Fruit fly (Drosophila melanogaster) whole organism, embryonic: ENCODE measurements around the gene CG7943.

Experiments
- CG10543 ChIP-seq: fragments of 200-800 bp; sonication (Bioruptor generic); optimal IDR thresholded peaks from 3 replicates; lab custom pipeline; 2017; ENCODE audit warnings: missing biosample characterization, mild to moderate bottlenecking, missing genetic modification characterization, moderate library complexity
- CG14050 ChIP-seq: fragments of 200-800 bp; sonication (Bioruptor generic); IDR thresholded peaks from 3 replicates; pipeline ENCODE4 v1.3.6; 2022; ENCODE audit warnings: missing biosample characterization, missing genetic modification characterization
- CG14667 ChIP-seq: fragments of 200-800 bp; sonication (Bioruptor generic); IDR thresholded peaks from 2 replicates; pipeline ENCODE4 v1.3.6; 2022; ENCODE audit warnings: missing biosample characterization, missing genetic modification characterization
- CG15011 ChIP-seq: fragments of 200-800 bp; sonication (Bioruptor generic); optimal IDR thresholded peaks from 3 replicates; lab custom pipeline; 2018; ENCODE audit warnings: missing biosample characterization, mild to moderate bottlenecking, missing genetic modification characterization
- CG15269 ChIP-seq: fragments of 200-800 bp; sonication (Bioruptor generic); optimal IDR thresholded peaks from 2 replicates; lab custom pipeline; 2018; ENCODE audit warnings: missing biosample characterization, mild to moderate bottlenecking, missing genetic modification characterization, moderate library complexity
- CG18599 ChIP-seq: fragments of 200-800 bp; sonication (Bioruptor generic); optimal IDR thresholded peaks from 3 replicates; lab custom pipeline; 2017; ENCODE audit warnings: missing biosample characterization, missing genetic modification characterization, mild to moderate bottlenecking, moderate library complexity, missing genetic modification reagents
- CG4404 ChIP-seq: fragments of 200-800 bp; sonication (Bioruptor generic); IDR thresholded peaks from 2 replicates; pipeline ENCODE4 v1.3.6; 2022; ENCODE audit warnings: missing biosample characterization, missing genetic modification characterization
- CG4820 ChIP-seq: fragments of 200-800 bp; sonication (Bioruptor generic); optimal IDR thresholded peaks from 3 replicates; lab custom pipeline; 2016; ENCODE audit warnings: missing biosample characterization, missing genetic modification characterization
- CG5245 ChIP-seq: fragments of 200-800 bp; sonication (Bioruptor generic); optimal IDR thresholded peaks from 3 replicates; lab custom pipeline; 2016; ENCODE audit warnings: missing biosample characterization, missing genetic modification characterization
- CG7271 ChIP-seq: fragments of 200-800 bp; sonication (Bioruptor generic); optimal IDR thresholded peaks from 2 replicates; lab custom pipeline; 2018; ENCODE audit warnings: missing biosample characterization, mild to moderate bottlenecking, missing genetic modification characterization, moderate library complexity
- CG7556 ChIP-seq: fragments of 200-800 bp; sonication (Bioruptor generic); optimal IDR thresholded peaks from 2 replicates; lab custom pipeline; 2017; ENCODE audit warnings: missing biosample characterization, mild to moderate bottlenecking, missing genetic modification characterization
- CG7745 ChIP-seq: fragments of 200-800 bp; sonication (Bioruptor generic); optimal IDR thresholded peaks from 2 replicates; lab custom pipeline; 2018; ENCODE audit warnings: missing biosample characterization, mild to moderate bottlenecking, missing genetic modification characterization, moderate library complexity
- CG8359 ChIP-seq: fragments of 200-800 bp; sonication (Bioruptor generic); optimal IDR thresholded peaks from 2 replicates; lab custom pipeline; 2017; ENCODE audit warnings: missing biosample characterization, mild to moderate bottlenecking, missing genetic modification characterization, borderline replicate concordance
- Dbx ChIP-seq: fragments of 200-800 bp; sonication (Bioruptor generic); IDR thresholded peaks from 3 replicates; pipeline ENCODE4 v1.3.6; 2022; ENCODE audit warnings: missing biosample characterization, missing genetic modification characterization
- Doc3 ChIP-seq: fragments of 200-800 bp; sonication (Bioruptor generic); IDR thresholded peaks from 3 replicates; pipeline ENCODE4 v1.3.6; 2022; ENCODE audit warnings: missing biosample characterization, missing genetic modification characterization; ENCODE audit not compliant: partially characterized antibody
- E2f2 ChIP-seq: fragments of 200-800 bp; sonication (Bioruptor generic); IDR thresholded peaks from 2 replicates; pipeline ENCODE4 v1.3.6; 2022; ENCODE audit warnings: missing biosample characterization, missing genetic modification characterization
- GATAe ChIP-seq: fragments of 200-800 bp; sonication (Bioruptor generic); conservative IDR thresholded peaks from 2 replicates; pipeline ENCODE4 v1.3.6; 2022; ENCODE audit warnings: missing biosample characterization, missing genetic modification characterization
- Gug ChIP-seq: fragments of 200-800 bp; sonication (Bioruptor generic); IDR thresholded peaks from 4 replicates; pipeline ENCODE4 v1.3.6; 2022; ENCODE audit warnings: missing biosample characterization, missing genetic modification characterization
- HmgD ChIP-seq: fragments of 200-800 bp; sonication (Bioruptor generic); optimal IDR thresholded peaks from 3 replicates; lab custom pipeline; 2016; ENCODE audit warnings: missing biosample characterization, missing genetic modification characterization
- Hr78 ChIP-seq, 2 experiments: fragments of 200-800 bp in 1 of 2; fragments of >200 bp in 1 of 2; sonication (Bioruptor generic) in 1 of 2; optimal IDR thresholded peaks; 2 replicates each; lab custom pipeline; 2017 to 2019; ENCODE audit warnings: missing biosample characterization in 2 of 2, missing genetic modification characterization in 2 of 2, mild to moderate bottlenecking in 1 of 2, moderate library complexity in 1 of 2
- Max ChIP-seq: fragments of 200-800 bp; sonication (Bioruptor generic); optimal IDR thresholded peaks from 2 replicates; lab custom pipeline; 2016; ENCODE audit warnings: missing biosample characterization, mild to moderate bottlenecking, missing genetic modification characterization
- Nf-YA ChIP-seq: fragments of 200-800 bp; sonication (Bioruptor generic); IDR thresholded peaks from 2 replicates; pipeline ENCODE4 v1.3.6; 2022; ENCODE audit warnings: missing biosample characterization, missing genetic modification characterization
- Ptx1 ChIP-seq: fragments of 200-800 bp; sonication (Bioruptor generic); IDR thresholded peaks from 2 replicates; pipeline ENCODE4 v1.3.6; 2022; ENCODE audit warnings: missing biosample characterization, missing genetic modification characterization
- TFAM ChIP-seq: fragments of 200-800 bp; sonication (Bioruptor generic); optimal IDR thresholded peaks from 2 replicates; lab custom pipeline; 2017; ENCODE audit warnings: missing biosample characterization, missing genetic modification characterization, inconsistent platforms
- Vsx1 ChIP-seq: fragments of 200-800 bp; sonication (Bioruptor generic); optimal IDR thresholded peaks from 2 replicates; lab custom pipeline; 2017; ENCODE audit warnings: missing biosample characterization, mild to moderate bottlenecking, missing genetic modification characterization, missing genetic modification reagents
- YL-1 ChIP-seq: fragments of 200-800 bp; sonication (Bioruptor generic); optimal IDR thresholded peaks from 3 replicates; lab custom pipeline; 2017; ENCODE audit warnings: missing biosample characterization, mild to moderate bottlenecking, missing genetic modification characterization
- bowl ChIP-seq: fragments of 200-800 bp; sonication (Bioruptor generic); IDR thresholded peaks from 2 replicates; pipeline ENCODE4 v1.3.6; 2022; ENCODE audit warnings: missing biosample characterization, missing genetic modification characterization
- caup ChIP-seq: fragments of 200-800 bp; sonication (Bioruptor generic); optimal IDR thresholded peaks from 3 replicates; lab custom pipeline; 2017; ENCODE audit warnings: missing biosample characterization, mild to moderate bottlenecking, missing genetic modification characterization, moderate library complexity; ENCODE audit not compliant: severe bottlenecking
- crc ChIP-seq: fragments of 200-800 bp; sonication (Bioruptor generic); optimal IDR thresholded peaks from 2 replicates; lab custom pipeline; 2016; ENCODE audit warnings: missing biosample characterization, missing genetic modification characterization
- en ChIP-seq: fragments of 200-800 bp; sonication (Bioruptor generic); optimal IDR thresholded peaks from 2 replicates; lab custom pipeline; 2016; ENCODE audit warnings: missing biosample characterization, missing genetic modification characterization
- ftz-f1 ChIP-seq: fragments of 200-800 bp; sonication (Bioruptor generic); optimal IDR thresholded peaks from 2 replicates; lab custom pipeline; 2016; ENCODE audit warnings: missing biosample characterization, missing genetic modification characterization
- gem ChIP-seq: fragments of 200-800 bp; sonication (Bioruptor generic); optimal IDR thresholded peaks from 2 replicates; lab custom pipeline; 2019; ENCODE audit warnings: missing biosample characterization, mild to moderate bottlenecking, missing genetic modification characterization, moderate library complexity
- jumu ChIP-seq: fragments of 200-800 bp; sonication (Bioruptor generic); optimal IDR thresholded peaks from 3 replicates; lab custom pipeline; 2016; ENCODE audit warnings: missing biosample characterization, missing genetic modification characterization
- kah ChIP-seq: fragments of 200-800 bp; sonication (Bioruptor generic); optimal IDR thresholded peaks from 2 replicates; lab custom pipeline; 2018; ENCODE audit warnings: missing biosample characterization, mild to moderate bottlenecking, missing genetic modification characterization
- kay ChIP-seq: fragments of 200-800 bp; sonication (Bioruptor generic); optimal IDR thresholded peaks from 2 replicates; lab custom pipeline; 2016; ENCODE audit warnings: missing biosample characterization, missing genetic modification characterization
- lab ChIP-seq: fragments of 200-800 bp; sonication (Bioruptor generic); optimal IDR thresholded peaks from 3 replicates; lab custom pipeline; 2017; ENCODE audit warnings: missing biosample characterization, missing genetic modification characterization, mild to moderate bottlenecking, moderate library complexity, missing genetic modification reagents
- lilli ChIP-seq: fragments of 200-800 bp; sonication (Bioruptor generic); optimal IDR thresholded peaks from 3 replicates; lab custom pipeline; 2016; ENCODE audit warnings: missing biosample characterization, missing genetic modification characterization
- lola ChIP-seq, 3 experiments: fragments of >200 bp in 2 of 3; fragments of 200-800 bp in 1 of 3; sonication (Bioruptor generic) in 1 of 3; optimal IDR thresholded peaks; 2 replicates each; lab custom pipeline; 2017 to 2019; ENCODE audit warnings: missing biosample characterization in 3 of 3, missing genetic modification characterization in 3 of 3, mild to moderate bottlenecking in 1 of 3, moderate library complexity in 1 of 3
- luna ChIP-seq: fragments of 200-800 bp; sonication (Bioruptor generic); optimal IDR thresholded peaks from 2 replicates; lab custom pipeline; 2016; ENCODE audit warnings: missing biosample characterization, missing genetic modification characterization
- maf-S ChIP-seq: fragments of 200-800 bp; sonication (Bioruptor generic); optimal IDR thresholded peaks from 2 replicates; lab custom pipeline; 2016; ENCODE audit warnings: missing biosample characterization, missing genetic modification characterization
- org-1 ChIP-seq: fragments of 200-800 bp; sonication (Bioruptor generic); optimal IDR thresholded peaks from 2 replicates; lab custom pipeline; 2017; ENCODE audit warnings: missing biosample characterization, missing genetic modification characterization
- peb ChIP-seq: fragments of 200-800 bp; sonication (Bioruptor generic); IDR thresholded peaks from 2 replicates; pipeline ENCODE4 v1.3.6; 2022; ENCODE audit warnings: missing biosample characterization, missing genetic modification characterization
- prd ChIP-seq, 3 experiments: fragments of >200 bp in 2 of 3; fragments of 200-800 bp in 1 of 3; sonication (Bioruptor generic) in 1 of 3; optimal IDR thresholded peaks in 2 of 3; IDR thresholded peaks in 1 of 3; 2 replicates in 2 of 3; 3 replicates in 1 of 3; pipeline versions ENCODE4 v1.3.6 to Lab custom; 2017 to 2022; ENCODE audit warnings: missing biosample characterization in 1 of 3, missing genetic modification characterization in 1 of 3
- seq ChIP-seq: fragments of 200-800 bp; sonication (Bioruptor generic); IDR thresholded peaks from 2 replicates; pipeline ENCODE4 v1.3.6; 2022; ENCODE audit warnings: missing biosample characterization, missing genetic modification characterization
- slbo ChIP-seq: fragments of 200-800 bp; sonication (Bioruptor generic); IDR thresholded peaks from 2 replicates; pipeline ENCODE4 v1.3.6; 2022; ENCODE audit warnings: missing biosample characterization, missing genetic modification characterization
- twi ChIP-seq: fragments of 200-800 bp; optimal IDR thresholded peaks from 2 replicates; lab custom pipeline; 2019; ENCODE audit warnings: missing biosample characterization, mild to moderate bottlenecking, missing genetic modification characterization, moderate library complexity
- unpg ChIP-seq: fragments of 200-800 bp; sonication (Bioruptor generic); optimal IDR thresholded peaks from 3 replicates; lab custom pipeline; 2018; ENCODE audit warnings: missing biosample characterization, mild to moderate bottlenecking, missing genetic modification characterization, moderate library complexity
- zen2 ChIP-seq: fragments of 200-800 bp; sonication (Bioruptor generic); IDR thresholded peaks from 3 replicates; pipeline ENCODE4 v1.3.6; 2022; ENCODE audit warnings: missing biosample characterization, missing genetic modification characterization; ENCODE audit not compliant: partially characterized antibody

CG7943 gene

DNA sequence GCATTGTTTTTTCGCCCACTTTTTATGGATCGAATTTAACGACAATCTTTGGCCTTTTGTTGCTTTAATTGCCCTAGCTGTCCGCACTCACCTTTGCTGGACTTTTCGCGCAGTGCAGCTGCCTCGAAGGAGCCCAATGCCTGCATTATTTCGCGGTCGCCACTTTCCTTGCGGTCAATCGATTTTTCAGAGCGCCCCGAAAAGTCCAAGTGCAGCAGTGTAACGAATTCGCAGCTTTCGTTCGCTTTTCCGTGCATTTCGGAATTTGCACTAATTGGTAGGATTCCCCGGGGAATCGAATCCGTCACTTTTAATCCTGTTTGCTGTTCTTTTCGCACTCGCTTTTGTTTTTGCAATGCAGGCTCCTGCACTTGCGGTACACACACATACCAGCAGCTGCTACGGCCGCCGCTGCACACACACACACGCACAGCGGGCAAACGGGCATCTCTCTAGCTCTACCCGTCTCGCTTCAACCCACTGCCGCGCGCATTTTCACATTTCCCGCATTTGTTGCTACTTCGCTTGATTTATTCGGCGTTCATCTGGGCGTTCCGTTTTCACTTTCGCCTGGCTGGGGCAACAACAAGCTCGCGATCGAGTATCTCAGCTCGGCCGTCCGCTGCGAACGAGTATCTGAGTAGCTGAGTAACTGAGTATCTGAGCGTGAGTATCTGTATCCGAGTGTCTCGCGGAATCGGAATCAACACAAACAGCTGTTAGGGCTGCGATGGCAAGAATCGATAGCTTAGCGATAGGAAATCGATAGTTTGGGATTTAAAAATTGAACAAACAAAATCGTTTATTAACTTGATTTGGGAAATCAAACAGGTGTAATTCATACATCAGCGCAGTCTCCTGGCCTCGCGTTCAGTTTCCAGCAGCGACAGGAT is 24.5 kb upstream of the CG7943 start, which contains the start of gene Mgat2 (continued):
- TF ChIP-seq CG8359 (GFP tag; lab: Kevin White, UChicago) = no peak
- TF ChIP-seq Nf-YA (GFP tag; lab: Robert Waterston, UW) = no peak
- TF ChIP-seq E2f2 (GFP tag; lab: Robert Waterston, UW) = peak; percentile 85
- no peak for TF ChIP-seq seq (GFP tag; lab: Robert Waterston, UW)
- TF ChIP-seq twi (tag; lab: Kevin White, UChicago) = peak; percentile 57
- TF ChIP-seq CG14667 (GFP tag; lab: Robert Waterston, UW) = no peak
- peak; percentile 77 for TF ChIP-seq CG10543 (GFP tag; lab: Kevin White, UChicago)
- TF ChIP-seq HmgD (GFP tag; lab: Kevin White, UChicago) = peak; percentile 51
- TF ChIP-seq CG7271 (tag; lab: Kevin White, UChicago) = peak; percentile 13
- TF ChIP-seq crc = no peak
- TF ChIP-seq CG15011 = no peak
- peak; percentile 72 for TF ChIP-seq CG7745
- TF ChIP-seq TFAM = no peak
- TF ChIP-seq Dbx (GFP tag; lab: Robert Waterston, UW) = 0 out of 3 replicates have a peak, but pooled peaks have one; percentile 16
- TF ChIP-seq lola (GFP tag; optimal IDR thresholded peaks at IDR 0.05; lab: Kevin White, UChicago) = peak in 1 of 3 experiments; percentile 8
- no peak for TF ChIP-seq CG18599 (GFP tag; lab: Kevin White, UChicago)
- peak; percentile 58 for TF ChIP-seq kah
- TF ChIP-seq kay (GFP tag; lab: Kevin White, UChicago) = no peak
- no peak for TF ChIP-seq Hr78 (GFP tag; optimal IDR thresholded peaks at IDR 0.05; lab: Kevin White, UChicago)
- TF ChIP-seq Doc3 = peak; percentile 94
- TF ChIP-seq CG15269 (tag; lab: Kevin White, UChicago) = no peak
- TF ChIP-seq lilli (GFP tag; lab: Kevin White, UChicago) = no peak
- TF ChIP-seq Max (GFP tag; lab: Kevin White, UChicago) = peak; percentile 3
- peak; percentile 65 for TF ChIP-seq YL-1 (GFP tag; lab: Kevin White, UChicago)
- no peak for TF ChIP-seq luna (GFP tag; lab: Kevin White, UChicago)
- no peak for TF ChIP-seq Gug (GFP tag; lab: Robert Waterston, UW)
- TF ChIP-seq gem (tag; lab: Kevin White, UChicago) = no peak
- TF ChIP-seq maf-S (GFP tag; lab: Kevin White, UChicago) = no peak
- no peak for TF ChIP-seq CG7556 (GFP tag; lab: Kevin White, UChicago)
- TF ChIP-seq CG14050 (GFP tag; lab: Robert Waterston, UW) = no peak
- TF ChIP-seq CG4404 (GFP tag; lab: Robert Waterston, UW) = no peak
- TF ChIP-seq Ptx1 = no peak
- no peak for TF ChIP-seq jumu (GFP tag; lab: Kevin White, UChicago)
- TF ChIP-seq slbo (GFP tag; lab: Robert Waterston, UW) = no peak
- no peak for TF ChIP-seq ftz-f1 (GFP tag; lab: Kevin White, UChicago)
- TF ChIP-seq lab (GFP tag; lab: Kevin White, UChicago) = peak; percentile 56
- peak; percentile 53; the same call in 1 of the 2 replicates for TF ChIP-seq bowl (GFP tag; lab: Robert Waterston, UW)
- TF ChIP-seq Vsx1 (GFP tag; lab: Kevin White, UChicago) = no peak
- no peak for TF ChIP-seq GATAe (GFP tag; lab: Robert Waterston, UW)
- TF ChIP-seq CG5245 (GFP tag; lab: Kevin White, UChicago) = no peak
- no peak for TF ChIP-seq peb
- TF ChIP-seq caup (GFP tag; lab: Kevin White, UChicago) = no peak
- no peak for TF ChIP-seq prd (optimal IDR thresholded peaks at IDR 0.05; lab: Kevin White, UChicago)
- TF ChIP-seq prd (GFP tag; IDR thresholded peaks at IDR 0.05; lab: Robert Waterston, UW) = no peak
- no peak for TF ChIP-seq en (GFP tag; lab: Kevin White, UChicago)
- peak; percentile 90 for TF ChIP-seq zen2 (GFP tag; lab: Robert Waterston, UW)
- no peak for TF ChIP-seq CG4820 (GFP tag; lab: Kevin White, UChicago)
- TF ChIP-seq org-1 = no peak
- TF ChIP-seq unpg = no peak
